Worm (Caenorhabditis elegans): ENCODE measurements around the gene maph-1.3.

maph-1.3 gene

DNA sequence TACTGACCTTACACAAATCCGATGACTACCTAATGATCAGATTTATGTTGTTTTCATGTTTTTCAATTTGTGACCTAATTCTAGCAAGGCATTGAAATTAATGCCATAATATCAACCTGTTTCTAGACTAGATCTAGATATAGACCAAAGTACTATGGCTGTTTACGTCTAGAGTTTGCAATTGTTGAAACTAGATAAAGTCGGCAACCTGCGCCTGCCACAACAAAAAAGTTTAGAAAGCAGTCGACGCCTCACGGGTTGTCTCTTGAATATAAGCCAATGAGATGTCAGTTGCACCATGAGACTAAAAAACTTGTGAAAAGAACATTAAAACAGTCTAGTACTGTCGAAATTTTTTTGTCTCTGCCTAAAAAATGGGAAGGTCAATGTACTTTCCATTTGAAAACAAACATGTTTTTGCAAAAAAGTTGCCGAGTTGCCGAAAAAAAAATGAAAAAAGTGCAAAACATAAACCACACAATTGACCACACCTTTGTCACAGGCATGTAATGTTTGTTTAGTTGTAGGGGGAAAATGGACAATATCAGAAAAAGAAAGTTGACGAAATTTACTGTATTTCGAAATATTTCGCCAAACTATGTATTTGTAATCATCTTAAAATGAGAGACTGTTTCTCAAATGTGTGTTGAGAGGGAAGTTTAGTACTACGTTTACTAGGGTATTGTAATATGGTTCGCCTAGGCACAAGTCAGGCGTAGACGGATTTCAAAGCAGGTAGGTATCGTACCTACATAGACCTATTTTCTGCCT, 34.5 kb downstream of the maph-1.3 start:
- TF ChIP-seq nhr-129 (tag; optimal IDR thresholded peaks at IDR 0.05) (peak; percentile 55), elt-1 (tag; optimal IDR thresholded peaks at IDR 0.05) (no peak), snpc-4 (tag; optimal IDR thresholded peaks at IDR 0.05) (peak; percentile 16), elt-3 (tag; optimal IDR thresholded peaks at IDR 0.05) (no peak), nhr-21 (tag; optimal IDR thresholded peaks at IDR 0.05) (no peak)

DNA sequence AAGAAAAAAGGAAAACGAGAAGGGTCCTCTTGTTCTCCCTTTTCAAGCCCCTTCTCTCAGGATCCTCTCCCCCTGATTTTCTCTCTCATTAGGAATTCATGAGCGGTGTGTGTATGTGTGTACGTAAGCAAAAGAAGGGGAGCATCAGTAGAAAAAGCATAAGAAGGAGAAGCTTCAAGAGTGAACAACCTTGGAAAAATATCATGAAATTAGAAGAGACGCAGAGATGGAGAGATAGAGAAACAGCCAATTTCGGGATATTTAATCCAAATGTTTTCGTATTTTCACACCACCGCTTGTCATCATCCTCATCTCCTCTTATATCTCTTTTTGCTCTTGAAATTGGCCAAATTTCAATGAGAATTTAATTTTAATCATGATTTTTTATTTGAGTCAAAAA, 38.5 kb downstream of the maph-1.3 start:
- TF ChIP-seq C34F6.9 (tag; optimal IDR thresholded peaks at IDR 0.05) (peak; percentile 41), unc-55 (GFP tag; optimal IDR thresholded peaks at IDR 0.05) (peak; percentile 16), dmd-4 (tag; optimal IDR thresholded peaks at IDR 0.05) (no peak), peb-1 (tag; optimal IDR thresholded peaks at IDR 0.05) (no peak), nhr-10 (tag; optimal IDR thresholded peaks at IDR 0.05) (no peak), mdl-1 (tag; optimal IDR thresholded peaks at IDR 0.05) (no peak)

DNA sequence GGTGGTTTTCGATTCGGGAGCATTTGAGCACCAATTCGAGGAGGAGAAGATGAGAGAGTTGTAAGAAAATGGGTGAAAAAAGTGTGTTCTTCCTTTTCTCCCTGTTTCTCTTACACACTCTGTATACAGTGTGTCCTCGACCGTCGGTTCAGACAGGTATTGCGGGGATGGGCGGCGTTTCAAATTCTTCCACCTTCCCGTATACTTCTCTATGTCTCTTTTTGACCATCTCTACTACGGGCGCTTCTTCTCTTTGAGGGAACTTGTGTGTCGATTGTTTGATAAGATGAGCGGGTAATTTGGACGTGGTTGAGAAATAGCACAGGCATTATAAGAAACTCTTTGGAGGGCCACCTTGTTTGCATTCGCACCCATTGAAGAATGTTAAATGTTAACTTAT, 42.9 kb downstream of the maph-1.3 start:
- no peak for TF ChIP-seq R02D3.7 (tag; optimal IDR thresholded peaks at IDR 0.05)
- no peak for TF ChIP-seq lin-13 (GFP tag; optimal IDR thresholded peaks at IDR 0.05)
- TF ChIP-seq ztf-1 (GFP tag; conservative IDR thresholded peaks at IDR 0.05), result no peak
- no peak for TF ChIP-seq Y55F3AM.14 (GFP tag; optimal IDR thresholded peaks at IDR 0.05)
- peak; percentile 36 for TF ChIP-seq crh-2 (tag; optimal IDR thresholded peaks at IDR 0.05)
- no peak for TF ChIP-seq nhr-23 (tag; optimal IDR thresholded peaks at IDR 0.05)
- no peak for TF ChIP-seq C34F6.9 (tag; optimal IDR thresholded peaks at IDR 0.05)
- no peak for TF ChIP-seq skn-1 (tag; optimal IDR thresholded peaks at IDR 0.05)
- TF ChIP-seq unc-62 (GFP tag; optimal IDR thresholded peaks at IDR 0.05), result no peak
- TF ChIP-seq lsy-2 (tag; optimal IDR thresholded peaks at IDR 0.05), result peak in 1 of 2 experiments; percentile 23
- no peak for TF ChIP-seq nhr-12 (tag; optimal IDR thresholded peaks at IDR 0.05)
- peak; percentile 44 for TF ChIP-seq sma-9 (GFP tag; optimal IDR thresholded peaks at IDR 0.05)
- no peak for TF ChIP-seq sma-9 (tag; optimal IDR thresholded peaks at IDR 0.05)
- TF ChIP-seq dmd-4 (tag; optimal IDR thresholded peaks at IDR 0.05), result no peak
- TF ChIP-seq ama-1 (optimal IDR thresholded peaks at IDR 0.05), result no peak
- TF ChIP-seq mdl-1 (tag; optimal IDR thresholded peaks at IDR 0.05), result no peak
- peak; percentile 77 for TF ChIP-seq fos-1 (tag; optimal IDR thresholded peaks at IDR 0.05)
- TF ChIP-seq mab-5 (tag; optimal IDR thresholded peaks at IDR 0.05), result no peak
- TF ChIP-seq nhr-21 (tag; optimal IDR thresholded peaks at IDR 0.05), result no peak
- no peak for TF ChIP-seq ceh-82 (tag; optimal IDR thresholded peaks at IDR 0.05)
- TF ChIP-seq blmp-1 (tag; optimal IDR thresholded peaks at IDR 0.05; ENCODE audit: insufficient read depth), result no peak
- no peak for TF ChIP-seq unc-55 (GFP tag; optimal IDR thresholded peaks at IDR 0.05)
- no peak for TF ChIP-seq lin-11 (tag; optimal IDR thresholded peaks at IDR 0.05)
- no peak for TF ChIP-seq nhr-11 (tag; optimal IDR thresholded peaks at IDR 0.05)
- TF ChIP-seq snpc-4 (tag; optimal IDR thresholded peaks at IDR 0.05), result no peak
- no peak for TF ChIP-seq elt-3 (tag; optimal IDR thresholded peaks at IDR 0.05)
- TF ChIP-seq gmeb-1 (tag; optimal IDR thresholded peaks at IDR 0.05), result peak; percentile 29
- TF ChIP-seq F13H6.1 (tag; optimal IDR thresholded peaks at IDR 0.05), result peak; percentile 53
- no peak for TF ChIP-seq nhr-237 (tag; optimal IDR thresholded peaks at IDR 0.05)
- TF ChIP-seq peb-1 (tag; optimal IDR thresholded peaks at IDR 0.05), result no peak
- TF ChIP-seq lin-39 (tag; optimal IDR thresholded peaks at IDR 0.05), result no peak
- TF ChIP-seq elt-1 (tag; optimal IDR thresholded peaks at IDR 0.05), result no peak
- TF ChIP-seq zag-1 (tag; optimal IDR thresholded peaks at IDR 0.05), result no peak
- no peak for TF ChIP-seq nhr-6 (tag; optimal IDR thresholded peaks at IDR 0.05)
- no peak for TF ChIP-seq nhr-77 (tag; optimal IDR thresholded peaks at IDR 0.05)
- TF ChIP-seq aly-2 (tag; optimal IDR thresholded peaks at IDR 0.05), result no peak
- no peak for TF ChIP-seq alr-1 (tag; optimal IDR thresholded peaks at IDR 0.05)
- TF ChIP-seq sma-3 (GFP tag; optimal IDR thresholded peaks at IDR 0.05), result peak; percentile 9
- no peak for TF ChIP-seq egl-27 (tag; optimal IDR thresholded peaks at IDR 0.05)
- TF ChIP-seq ztf-4 (tag; optimal IDR thresholded peaks at IDR 0.05), result no peak

Measured in whole organism, L2 larva.